Worm (Caenorhabditis elegans) whole organism, dauer: ENCODE measurements around the gene ZK563.7.

Experiments
- unc-62 ChIP-seq: sonication (generic microtip); optimal IDR thresholded peaks from 2 replicates; lab custom pipeline; 2017; ENCODE audit warnings: missing biosample characterization, missing genetic modification reagents, missing genetic modification characterization

ZK563.7 gene

ce11 chrX:3393562-3393961, 13.3 kb downstream of the ZK563.7 start, which contains the start of gene slcf-2:
Gene slcf-2, plus strand, starts transcription at chrX:3393862.
- no peak for TF ChIP-seq unc-62 (GFP tag; lab: Kevin White, UChicago)

ce11 chrX:3396735-3397134, 16.5 kb downstream of the ZK563.7 start:
- no peak for TF ChIP-seq unc-62 (GFP tag; lab: Kevin White, UChicago)

- no peak for TF ChIP-seq unc-62 (GFP tag; lab: Kevin White, UChicago)
These were observed 19.6 kb downstream of the ZK563.7 start, which contains the start of gene cht-1 for ce11 chrX:3399917-3400316. Gene cht-1, minus strand, starts transcription at chrX:3400017.

ce11 chrX:3400387-3400786, 20.1 kb downstream of the ZK563.7 start:
- no peak for TF ChIP-seq unc-62 (GFP tag; lab: Kevin White, UChicago)

- no peak for TF ChIP-seq unc-62 (GFP tag; lab: Kevin White, UChicago)
These were observed 21.4 kb downstream of the ZK563.7 start, which contains the start of gene C04F6.9 for ce11 chrX:3401701-3402100. Gene C04F6.9, plus strand, starts transcription at chrX:3402001.

- no peak for TF ChIP-seq unc-62 (GFP tag; lab: Kevin White, UChicago)
These were observed 22.9 kb downstream of the ZK563.7 start, which contains the start of gene vit-5 for ce11 chrX:3403195-3403594. Gene vit-5, plus strand, starts transcription at chrX:3403471.

- TF ChIP-seq unc-62 (GFP tag; lab: Kevin White, UChicago): no peak
These were observed 28.5 kb downstream of the ZK563.7 start for ce11 chrX:3408717-3409303.

- no peak for TF ChIP-seq unc-62 (GFP tag; lab: Kevin White, UChicago)
These were observed 31.3 kb downstream of the ZK563.7 start, which contains the start of gene unc-78 for ce11 chrX:3411565-3412022. Gene unc-78, minus strand, starts transcription at chrX:3411615.

ce11 chrX:3414660-3415144, 34.4 kb downstream of the ZK563.7 start, which contains the start of gene dhs-27:
Gene dhs-27, minus strand, starts transcription at chrX:3414710.
- no peak for TF ChIP-seq unc-62 (GFP tag; lab: Kevin White, UChicago)

- no peak for TF ChIP-seq unc-62 (GFP tag; lab: Kevin White, UChicago)
These were observed 35.8 kb downstream of the ZK563.7 start for ce11 chrX:3416063-3416462.

- no peak for TF ChIP-seq unc-62 (GFP tag; lab: Kevin White, UChicago)
These were observed 38.8 kb downstream of the ZK563.7 start, which contains the start of gene C04F6.7 for ce11 chrX:3419084-3419483. Gene C04F6.7, minus strand, starts transcription at chrX:3419184.

- no peak for TF ChIP-seq unc-62 (GFP tag; lab: Kevin White, UChicago)
These were observed 44.2 kb downstream of the ZK563.7 start, which contains the start of gene ZK813.6 for ce11 chrX:3424516-3424915. Gene ZK813.6, plus strand, starts transcription at chrX:3424816.

ce11 chrX:3429122-3429521, 48.9 kb downstream of the ZK563.7 start:
- TF ChIP-seq unc-62 (GFP tag; lab: Kevin White, UChicago): no peak

ce11 chrX:3430020-3430419, 49.8 kb downstream of the ZK563.7 start, which contains the start of gene ZK813.4:
Gene ZK813.4, minus strand, starts transcription at chrX:3430120.
- no peak for TF ChIP-seq unc-62 (GFP tag; lab: Kevin White, UChicago)
